Fruit fly (Drosophila melanogaster) whole organism, embryonic: ENCODE measurements around the gene Osi16.

Experiments used
- Bteb2 ChIP-seq: fragments of 200-800 bp; sonication (Bioruptor generic); optimal IDR thresholded peaks from 2 replicates; lab custom pipeline; 2016; ENCODE audit warnings: missing biosample characterization, missing genetic modification characterization
- CG1024 ChIP-seq: fragments of 200-800 bp; sonication (Bioruptor generic); IDR thresholded peaks from 2 replicates; pipeline ENCODE4 v1.3.6; 2022; ENCODE audit warnings: missing biosample characterization, missing genetic modification characterization
- CG12104 ChIP-seq: fragments of 200-800 bp; sonication (Bioruptor generic); optimal IDR thresholded peaks from 3 replicates; lab custom pipeline; 2016; ENCODE audit warnings: missing biosample characterization, missing genetic modification characterization
- CG12219 ChIP-seq: fragments of 200-800 bp; sonication (Bioruptor generic); optimal IDR thresholded peaks from 3 replicates; lab custom pipeline; 2018; ENCODE audit warnings: missing biosample characterization, mild to moderate bottlenecking, missing genetic modification characterization
- CG12391 ChIP-seq: fragments of 200-800 bp; sonication (Bioruptor generic); optimal IDR thresholded peaks from 3 replicates; lab custom pipeline; 2018; ENCODE audit warnings: missing biosample characterization, mild to moderate bottlenecking, missing genetic modification characterization, moderate library complexity
- CG14710 ChIP-seq: fragments of 200-800 bp; sonication (Bioruptor generic); optimal IDR thresholded peaks from 3 replicates; lab custom pipeline; 2019; ENCODE audit warnings: missing biosample characterization, mild to moderate bottlenecking, missing genetic modification characterization, moderate library complexity
- CG14965 ChIP-seq: fragments of 200-800 bp; sonication (Bioruptor generic); optimal IDR thresholded peaks from 2 replicates; lab custom pipeline; 2016; ENCODE audit warnings: missing biosample characterization, missing genetic modification characterization, borderline replicate concordance
- CG15011 ChIP-seq: fragments of 200-800 bp; sonication (Bioruptor generic); optimal IDR thresholded peaks from 3 replicates; lab custom pipeline; 2018; ENCODE audit warnings: missing biosample characterization, mild to moderate bottlenecking, missing genetic modification characterization
- CG1603 ChIP-seq: fragments of 200-800 bp; sonication (Bioruptor generic); optimal IDR thresholded peaks from 2 replicates; lab custom pipeline; 2019; ENCODE audit warnings: missing biosample characterization, mild to moderate bottlenecking, missing genetic modification characterization, moderate library complexity
- CG16813 ChIP-seq: fragments of 200-800 bp; sonication (Bioruptor generic); IDR thresholded peaks from 3 replicates; pipeline ENCODE4 v1.3.6; 2022; ENCODE audit warnings: missing biosample characterization, missing genetic modification characterization; ENCODE audit not compliant: partially characterized antibody
- CG17186 ChIP-seq: fragments of 200-800 bp; sonication (Bioruptor generic); optimal IDR thresholded peaks from 3 replicates; lab custom pipeline; 2017; ENCODE audit warnings: missing biosample characterization, missing genetic modification reagents, missing genetic modification characterization
- CG3065 ChIP-seq: fragments of 200-800 bp; sonication (Bioruptor generic); optimal IDR thresholded peaks from 2 replicates; lab custom pipeline; 2016; ENCODE audit warnings: missing biosample characterization, missing genetic modification characterization
- CG33213 ChIP-seq: fragments of 200-800 bp; sonication (Bioruptor generic); optimal IDR thresholded peaks from 3 replicates; lab custom pipeline; 2016; ENCODE audit warnings: missing biosample characterization, missing genetic modification characterization
- CG5245 ChIP-seq: fragments of 200-800 bp; sonication (Bioruptor generic); optimal IDR thresholded peaks from 3 replicates; lab custom pipeline; 2016; ENCODE audit warnings: missing biosample characterization, missing genetic modification characterization
- CG6175 ChIP-seq: fragments of 200-800 bp; sonication (Bioruptor generic); IDR thresholded peaks from 3 replicates; pipeline ENCODE4 v1.3.6; 2022; ENCODE audit warnings: missing biosample characterization, missing genetic modification characterization
- CG7786 ChIP-seq: fragments of 200-800 bp; sonication (Bioruptor generic); optimal IDR thresholded peaks from 2 replicates; lab custom pipeline; 2016; ENCODE audit warnings: missing biosample characterization, missing genetic modification characterization
- CG9932 ChIP-seq: fragments of 200-800 bp; sonication (Bioruptor generic); IDR thresholded peaks from 2 replicates; pipeline ENCODE4 v1.3.6; 2022; ENCODE audit warnings: missing biosample characterization, missing genetic modification characterization
- D ChIP-seq, 2 experiments: fragments of 200-800 bp in 1 of 2; fragments of >200 bp in 1 of 2; sonication (Bioruptor generic) in 1 of 2; optimal IDR thresholded peaks; 2 replicates in 1 of 2; 3 replicates in 1 of 2; lab custom pipeline; 2017; ENCODE audit warnings: mild to moderate bottlenecking in 1 of 2, missing biosample characterization in 1 of 2, missing genetic modification characterization in 1 of 2, missing genetic modification reagents in 1 of 2
- Doc3 ChIP-seq: fragments of 200-800 bp; sonication (Bioruptor generic); IDR thresholded peaks from 3 replicates; pipeline ENCODE4 v1.3.6; 2022; ENCODE audit warnings: missing biosample characterization, missing genetic modification characterization; ENCODE audit not compliant: partially characterized antibody
- Fer3 ChIP-seq: fragments of 200-800 bp; sonication (Bioruptor generic); optimal IDR thresholded peaks from 2 replicates; lab custom pipeline; 2018; ENCODE audit warnings: missing biosample characterization, mild to moderate bottlenecking, missing genetic modification characterization, moderate library complexity
- GATAe ChIP-seq: fragments of 200-800 bp; sonication (Bioruptor generic); conservative IDR thresholded peaks from 2 replicates; pipeline ENCODE4 v1.3.6; 2022; ENCODE audit warnings: missing biosample characterization, missing genetic modification characterization
- Hr51 ChIP-seq, 2 experiments: fragments of 200-800 bp; sonication (Bioruptor generic); optimal IDR thresholded peaks; 2 replicates in 1 of 2; 3 replicates in 1 of 2; lab custom pipeline; 2016 to 2018; ENCODE audit warnings: missing biosample characterization in 2 of 2, missing genetic modification characterization in 2 of 2, mild to moderate bottlenecking in 1 of 2, moderate library complexity in 1 of 2
- Hr78 ChIP-seq, 2 experiments: fragments of 200-800 bp in 1 of 2; fragments of >200 bp in 1 of 2; sonication (Bioruptor generic) in 1 of 2; optimal IDR thresholded peaks; 2 replicates each; lab custom pipeline; 2017 to 2019; ENCODE audit warnings: missing biosample characterization in 2 of 2, missing genetic modification characterization in 2 of 2, mild to moderate bottlenecking in 1 of 2, moderate library complexity in 1 of 2
- Myb ChIP-seq: fragments of 200-800 bp; sonication (Bioruptor generic); optimal IDR thresholded peaks from 2 replicates; lab custom pipeline; 2016; ENCODE audit warnings: missing biosample characterization, missing genetic modification characterization
- NC2β ChIP-seq: fragments of 200-800 bp; sonication (Bioruptor generic); optimal IDR thresholded peaks from 2 replicates; lab custom pipeline; 2016; ENCODE audit warnings: missing biosample characterization, missing genetic modification characterization
- Nf-YC ChIP-seq: fragments of 200-800 bp; optimal IDR thresholded peaks from 3 replicates; lab custom pipeline; 2019; ENCODE audit warnings: missing biosample characterization, mild to moderate bottlenecking, missing genetic modification characterization, moderate library complexity
- Oli ChIP-seq: fragments of 200-800 bp; sonication (Bioruptor generic); optimal IDR thresholded peaks from 2 replicates; lab custom pipeline; 2018; ENCODE audit warnings: missing biosample characterization, mild to moderate bottlenecking, missing genetic modification characterization, moderate library complexity
- Poxn ChIP-seq: fragments of 200-800 bp; sonication (Bioruptor generic); IDR thresholded peaks from 2 replicates; pipeline ENCODE4 v1.3.6; 2022; ENCODE audit warnings: missing biosample characterization, missing genetic modification characterization
- Side ChIP-seq: fragments of 200-800 bp; sonication (Bioruptor generic); optimal IDR thresholded peaks from 2 replicates; lab custom pipeline; 2016; ENCODE audit warnings: missing biosample characterization, missing genetic modification characterization
- Six4 ChIP-seq: fragments of 200-800 bp; sonication (Bioruptor generic); optimal IDR thresholded peaks from 2 replicates; lab custom pipeline; 2016; ENCODE audit warnings: missing biosample characterization, missing genetic modification characterization
- TFAM ChIP-seq: fragments of 200-800 bp; sonication (Bioruptor generic); optimal IDR thresholded peaks from 2 replicates; lab custom pipeline; 2017; ENCODE audit warnings: missing biosample characterization, missing genetic modification characterization, inconsistent platforms
- ab ChIP-seq: fragments of 200-800 bp; sonication (Bioruptor generic); optimal IDR thresholded peaks from 2 replicates; lab custom pipeline; 2016; ENCODE audit warnings: missing biosample characterization, missing genetic modification characterization
- amos ChIP-seq: fragments of 200-800 bp; sonication (Bioruptor generic); IDR thresholded peaks from 2 replicates; pipeline ENCODE4 v1.3.6; 2022; ENCODE audit warnings: missing biosample characterization, missing genetic modification characterization; ENCODE audit not compliant: partially characterized antibody
- btn ChIP-seq: fragments of 200-800 bp; sonication (Bioruptor generic); optimal IDR thresholded peaks from 2 replicates; lab custom pipeline; 2016; ENCODE audit warnings: missing biosample characterization, missing genetic modification characterization
- ci ChIP-seq: fragments of 200-800 bp; sonication (Bioruptor generic); IDR thresholded peaks from 3 replicates; pipeline ENCODE4 v1.3.6; 2022; ENCODE audit warnings: missing biosample characterization, missing genetic modification characterization
- crp ChIP-seq, 2 experiments: fragments of 200-800 bp; sonication (Bioruptor generic); optimal IDR thresholded peaks; 2 replicates in 1 of 2; 3 replicates in 1 of 2; lab custom pipeline; 2017; ENCODE audit warnings: missing biosample characterization in 2 of 2, missing genetic modification characterization in 2 of 2, mild to moderate bottlenecking in 1 of 2, moderate library complexity in 1 of 2
- esg ChIP-seq: fragments of 200-800 bp; sonication (Bioruptor generic); conservative IDR thresholded peaks from 2 replicates; pipeline ENCODE4 v1.3.6; 2022; ENCODE audit warnings: missing biosample characterization, missing genetic modification characterization
- gcm2 ChIP-seq: fragments of 200-800 bp; sonication (Bioruptor generic); optimal IDR thresholded peaks from 2 replicates; lab custom pipeline; 2016; ENCODE audit warnings: missing biosample characterization, missing genetic modification characterization
- hbn ChIP-seq: fragments of 200-800 bp; sonication (Bioruptor generic); IDR thresholded peaks from 2 replicates; pipeline ENCODE4 v1.3.6; 2022; ENCODE audit warnings: missing biosample characterization, missing genetic modification characterization; ENCODE audit not compliant: partially characterized antibody
- nerfin-1 ChIP-seq: fragments of 200-800 bp; sonication (Bioruptor generic); optimal IDR thresholded peaks from 3 replicates; lab custom pipeline; 2019; ENCODE audit warnings: missing biosample characterization, mild to moderate bottlenecking, missing genetic modification characterization, moderate library complexity
- pb ChIP-seq: fragments of 200-800 bp; sonication (Bioruptor generic); optimal IDR thresholded peaks from 3 replicates; lab custom pipeline; 2016; ENCODE audit warnings: missing biosample characterization, missing genetic modification characterization
- repo ChIP-seq: fragments of 200-800 bp; sonication (Bioruptor generic); optimal IDR thresholded peaks from 2 replicates; lab custom pipeline; 2016; ENCODE audit warnings: missing biosample characterization, missing genetic modification characterization
- sc ChIP-seq, 3 experiments: fragments of >200 bp in 2 of 3; fragments of 200-800 bp in 1 of 3; sonication (Bioruptor generic) in 1 of 3; optimal IDR thresholded peaks; 2 replicates in 2 of 3; 3 replicates in 1 of 3; lab custom pipeline; 2017; ENCODE audit warnings: mild to moderate bottlenecking in 1 of 3, missing biosample characterization in 1 of 3, missing genetic modification characterization in 1 of 3, missing genetic modification reagents in 1 of 3
- sd ChIP-seq: fragments of 200-800 bp; sonication (Bioruptor generic); optimal IDR thresholded peaks from 3 replicates; lab custom pipeline; 2018; ENCODE audit warnings: missing biosample characterization, mild to moderate bottlenecking, missing genetic modification characterization, moderate library complexity
- stc ChIP-seq: fragments of 200-800 bp; sonication (Bioruptor generic); IDR thresholded peaks from 2 replicates; pipeline ENCODE4 v1.3.6; 2022; ENCODE audit warnings: missing biosample characterization, missing genetic modification characterization
- wdn ChIP-seq: fragments of 200-800 bp; sonication (Bioruptor generic); IDR thresholded peaks from 2 replicates; pipeline ENCODE4 v1.3.6; 2022; ENCODE audit warnings: missing biosample characterization, missing genetic modification characterization
- yki ChIP-seq: fragments of >200 bp; optimal IDR thresholded peaks from 3 replicates; lab custom pipeline; 2018
- zf30C ChIP-seq: fragments of 200-800 bp; sonication (Bioruptor generic); optimal IDR thresholded peaks from 3 replicates; lab custom pipeline; 2018; ENCODE audit warnings: missing biosample characterization, mild to moderate bottlenecking, missing genetic modification characterization

Osi16 gene

dm6 chr3R:6353624-6354352, 48.7 kb downstream of the Osi16 start (continued):
- TF ChIP-seq CG9932 (GFP tag; lab: Robert Waterston, UW), result no peak
- peak; percentile 38 for TF ChIP-seq CG5245 (GFP tag; lab: Kevin White, UChicago)
- TF ChIP-seq stc (GFP tag; lab: Robert Waterston, UW), result peak; percentile 73
- TF ChIP-seq Fer3 (tag; lab: Kevin White, UChicago), result no peak
- peak; percentile 75 for TF ChIP-seq CG12104
- TF ChIP-seq Poxn (GFP tag; lab: Robert Waterston, UW), result no peak
- TF ChIP-seq pb (GFP tag; lab: Kevin White, UChicago), result no peak
- no peak for TF ChIP-seq TFAM (GFP tag; lab: Kevin White, UChicago)
- no peak for TF ChIP-seq CG1603 (tag; lab: Kevin White, UChicago)
- peak; percentile 57 for TF ChIP-seq Six4 (GFP tag; lab: Kevin White, UChicago)
- TF ChIP-seq yki, result no peak
- no peak for TF ChIP-seq Nf-YC (tag; lab: Kevin White, UChicago)
- peak in 1 of 2 experiments; percentile 37 for TF ChIP-seq crp (GFP tag; optimal IDR thresholded peaks at IDR 0.05; lab: Kevin White, UChicago)
- TF ChIP-seq sd, result no peak
- TF ChIP-seq amos (GFP tag; lab: Robert Waterston, UW), result no peak
- TF ChIP-seq gcm2 (GFP tag; lab: Kevin White, UChicago), result no peak
- no peak for TF ChIP-seq nerfin-1 (tag; lab: Kevin White, UChicago)
- no peak for TF ChIP-seq hbn
- TF ChIP-seq Myb (GFP tag; lab: Kevin White, UChicago), result peak; percentile 35
- peak; percentile 50 for TF ChIP-seq esg (GFP tag; lab: Robert Waterston, UW)
- TF ChIP-seq sc (optimal IDR thresholded peaks at IDR 0.05; lab: Kevin White, UChicago), result no peak
- peak; percentile 82 for TF ChIP-seq sc (GFP tag; optimal IDR thresholded peaks at IDR 0.05; lab: Kevin White, UChicago)
- no peak for TF ChIP-seq CG33213
- no peak for TF ChIP-seq CG6175
- TF ChIP-seq ab, result no peak
- TF ChIP-seq GATAe (GFP tag; lab: Robert Waterston, UW), result no peak
- no peak for TF ChIP-seq Doc3 (GFP tag; lab: Robert Waterston, UW)
- TF ChIP-seq Hr51 (GFP tag; optimal IDR thresholded peaks at IDR 0.05; lab: Kevin White, UChicago), result peak in 1 of 2 experiments; percentile 26
- peak; percentile 92 for TF ChIP-seq Oli
- TF ChIP-seq btn (GFP tag; lab: Kevin White, UChicago), result peak; percentile 56
- TF ChIP-seq CG14965, result no peak
- peak; percentile 41 for TF ChIP-seq Side (GFP tag; lab: Kevin White, UChicago)
- peak; percentile 68 for TF ChIP-seq Bteb2 (GFP tag; lab: Kevin White, UChicago)
- TF ChIP-seq CG1024 (GFP tag; lab: Robert Waterston, UW), result 0 out of 2 replicates have a peak, but pooled peaks have one; percentile 10
- no peak for TF ChIP-seq D (optimal IDR thresholded peaks at IDR 0.05; lab: Kevin White, UChicago)
- TF ChIP-seq D (GFP tag; optimal IDR thresholded peaks at IDR 0.05; lab: Kevin White, UChicago), result peak; percentile 80
- peak; percentile 55; the same call in 1 of the 3 replicates for TF ChIP-seq ci (GFP tag; lab: Robert Waterston, UW)
- no peak for TF ChIP-seq CG14710 (tag; lab: Kevin White, UChicago)
- peak; percentile 18 for TF ChIP-seq repo (GFP tag; lab: Kevin White, UChicago)
- no peak for TF ChIP-seq CG16813 (GFP tag; lab: Robert Waterston, UW)
- TF ChIP-seq CG7786 (GFP tag; lab: Kevin White, UChicago), result peak; percentile 48
- no peak for TF ChIP-seq Hr78 (GFP tag; optimal IDR thresholded peaks at IDR 0.05; lab: Kevin White, UChicago)
- peak; percentile 74 for TF ChIP-seq CG12219 (GFP tag; lab: Kevin White, UChicago)
- TF ChIP-seq zf30C (GFP tag; lab: Kevin White, UChicago), result no peak
- peak; percentile 21 for TF ChIP-seq CG17186 (GFP tag; lab: Kevin White, UChicago)
- TF ChIP-seq CG15011, result peak; percentile 77
- peak; percentile 88 for TF ChIP-seq CG12391 (tag; lab: Kevin White, UChicago)
- peak; percentile 39 for TF ChIP-seq NC2β (GFP tag; lab: Kevin White, UChicago)
- peak; percentile 24 for TF ChIP-seq CG3065
- TF ChIP-seq wdn (GFP tag; lab: Robert Waterston, UW), result no peak
